Fruit fly (Drosophila melanogaster): ENCODE measurements around the gene CG14711.

- TF ChIP-seq MESR4 (GFP tag; optimal IDR thresholded peaks at IDR 0.05) (no peak), CG14965 (GFP tag; optimal IDR thresholded peaks at IDR 0.05; ENCODE audit: borderline replicate concordance) (no peak), CG1602 (GFP tag; optimal IDR thresholded peaks at IDR 0.05) (no peak)
Measured at dm6 chr3R:11661712-11662111, 38.6 kb downstream of the CG14711 start.

All from whole organism, embryonic.